Fruit fly (Drosophila melanogaster) whole organism, wandering third instar larva: Measurements from ENCODE around the gene CG14312.

Source experiments
- CG9705 ChIP-seq: fragments of 200-800 bp; sonication (Bioruptor generic); optimal IDR thresholded peaks from 2 replicates; lab custom pipeline; 2018; ENCODE audit warnings: missing biosample characterization, mild to moderate bottlenecking, missing genetic modification characterization
- CrebA ChIP-seq: fragments of 200-800 bp; sonication (Bioruptor generic); optimal IDR thresholded peaks from 2 replicates; lab custom pipeline; 2016; ENCODE audit warnings: missing biosample characterization, mild to moderate bottlenecking, missing genetic modification characterization, borderline replicate concordance
- Dfd ChIP-seq: fragments of >200 bp; optimal IDR thresholded peaks from 2 replicates; lab custom pipeline; 2017; ENCODE audit warnings: missing biosample characterization, missing genetic modification characterization
- Dif ChIP-seq: fragments of 200-275, 200-300 bp; sonication (Bioruptor generic); optimal IDR thresholded peaks from 2 replicates; lab custom pipeline; 2018; ENCODE audit warnings: missing biosample characterization, missing genetic modification characterization; ENCODE audit not compliant: partially characterized antibody
- GATAd ChIP-seq: sonication (Bioruptor generic); optimal IDR thresholded peaks from 2 replicates; lab custom pipeline; 2016; ENCODE audit warnings: missing biosample characterization, missing genetic modification characterization
- HLH106 ChIP-seq: fragments of 200-800 bp; optimal IDR thresholded peaks from 3 replicates; lab custom pipeline; 2019; ENCODE audit warnings: missing biosample characterization, mild to moderate bottlenecking, missing genetic modification characterization, moderate library complexity
- Hnf4 ChIP-seq: fragments of 200-800 bp; sonication (Bioruptor generic); optimal IDR thresholded peaks from 2 replicates; lab custom pipeline; 2016; ENCODE audit warnings: missing biosample characterization, mild to moderate bottlenecking, missing genetic modification characterization
- Hr78 ChIP-seq: fragments of >200 bp; optimal IDR thresholded peaks from 2 replicates; lab custom pipeline; 2017; ENCODE audit warnings: missing biosample characterization, missing genetic modification characterization
- Hr83 ChIP-seq: fragments of 200-300 bp; sonication (Bioruptor generic); optimal IDR thresholded peaks from 2 replicates; lab custom pipeline; 2016; ENCODE audit warnings: missing biosample characterization, mild to moderate bottlenecking, missing genetic modification characterization, moderate library complexity; ENCODE audit not compliant: poor library complexity, severe bottlenecking
- Jra ChIP-seq: sonication (Bioruptor generic); optimal IDR thresholded peaks from 2 replicates; lab custom pipeline; 2016; ENCODE audit warnings: missing biosample characterization, missing genetic modification characterization
- Myc ChIP-seq: fragments of >200 bp; optimal IDR thresholded peaks from 2 replicates; lab custom pipeline; 2017
- N ChIP-seq: fragments of >200 bp; optimal IDR thresholded peaks from 2 replicates; lab custom pipeline; 2018; ENCODE audit warnings: missing biosample characterization, missing external identifiers, missing genetic modification characterization
- OdsH ChIP-seq: fragments of 200-800 bp; sonication (Bioruptor generic); optimal IDR thresholded peaks from 2 replicates; lab custom pipeline; 2016; ENCODE audit warnings: missing biosample characterization, mild to moderate bottlenecking, missing genetic modification characterization
- Rel ChIP-seq, 2 experiments: fragments of 200-800 bp; sonication (Bioruptor generic) in 1 of 2; optimal IDR thresholded peaks; 2 replicates in 1 of 2; 3 replicates in 1 of 2; lab custom pipeline; 2016 to 2019; ENCODE audit warnings: mild to moderate bottlenecking in 2 of 2, missing biosample characterization in 2 of 2, missing genetic modification characterization in 2 of 2, moderate library complexity in 1 of 2
- Sp1 ChIP-seq: fragments of 200-800 bp; sonication (Bioruptor generic); optimal IDR thresholded peaks from 3 replicates; lab custom pipeline; 2019; ENCODE audit warnings: missing biosample characterization, mild to moderate bottlenecking, missing genetic modification characterization, moderate library complexity
- Vsx2 ChIP-seq: fragments of 200-300, 225-300 bp; sonication (Bioruptor generic); optimal IDR thresholded peaks from 2 replicates; lab custom pipeline; 2018; ENCODE audit warnings: missing biosample characterization, missing genetic modification characterization; ENCODE audit not compliant: partially characterized antibody
- br ChIP-seq: fragments of 200-800 bp; sonication (Bioruptor generic); optimal IDR thresholded peaks from 2 replicates; lab custom pipeline; 2016; ENCODE audit warnings: missing biosample characterization, missing genetic modification characterization
- dl ChIP-seq, 2 experiments: fragments of 175-275, 200-275 bp in 1 of 2; fragments of 200-275 bp in 1 of 2; sonication (Bioruptor generic); optimal IDR thresholded peaks; lab custom pipeline; 2018; ENCODE audit warnings: mild to moderate bottlenecking in 2 of 2, missing biosample characterization in 2 of 2, missing genetic modification characterization in 2 of 2, moderate library complexity in 2 of 2; ENCODE audit not compliant: partially characterized antibody in 2 of 2, insufficient read depth in 1 of 2
- dmrt93B ChIP-seq: fragments of 200-800 bp; sonication (Bioruptor generic); optimal IDR thresholded peaks from 2 replicates; lab custom pipeline; 2018; ENCODE audit warnings: missing biosample characterization, mild to moderate bottlenecking, missing genetic modification characterization
- dsf ChIP-seq: sonication (Bioruptor generic); optimal IDR thresholded peaks from 2 replicates; lab custom pipeline; 2016; ENCODE audit warnings: missing biosample characterization, missing genetic modification characterization, borderline replicate concordance
- ey ChIP-seq: fragments of 200-800 bp; sonication (Bioruptor generic); optimal IDR thresholded peaks from 2 replicates; lab custom pipeline; 2016; ENCODE audit warnings: missing biosample characterization, missing genetic modification characterization
- foxo ChIP-seq, 2 experiments: fragments of 200-800 bp; sonication (Bioruptor generic); optimal IDR thresholded peaks; 2 replicates in 1 of 2; 3 replicates in 1 of 2; lab custom pipeline; 2016 to 2017; ENCODE audit warnings: missing biosample characterization in 2 of 2, missing genetic modification characterization in 2 of 2
- fru ChIP-seq: fragments of 200-800 bp; sonication (Bioruptor generic); optimal IDR thresholded peaks from 3 replicates; lab custom pipeline; 2016; ENCODE audit warnings: missing biosample characterization, mild to moderate bottlenecking, missing genetic modification characterization
- lola ChIP-seq: fragments of >200 bp; optimal IDR thresholded peaks from 2 replicates; lab custom pipeline; 2017; ENCODE audit warnings: missing biosample characterization, missing genetic modification characterization
- pan ChIP-seq: fragments of >200 bp; optimal IDR thresholded peaks from 2 replicates; lab custom pipeline; 2017
- psq ChIP-seq: fragments of 200-800 bp; sonication (Bioruptor generic); optimal IDR thresholded peaks from 3 replicates; lab custom pipeline; 2017; ENCODE audit warnings: missing biosample characterization, mild to moderate bottlenecking, missing genetic modification characterization, moderate library complexity
- rgr ChIP-seq: fragments of 200-800 bp; sonication (Bioruptor generic); optimal IDR thresholded peaks from 3 replicates; lab custom pipeline; 2016; ENCODE audit warnings: missing biosample characterization, mild to moderate bottlenecking, missing genetic modification characterization
- sage ChIP-seq: fragments of 200-800 bp; sonication (Bioruptor generic); optimal IDR thresholded peaks from 2 replicates; lab custom pipeline; 2016; ENCODE audit warnings: missing biosample characterization, mild to moderate bottlenecking, missing genetic modification characterization
- sv ChIP-seq: fragments of 200-800 bp; sonication (Bioruptor generic); optimal IDR thresholded peaks from 3 replicates; lab custom pipeline; 2016; ENCODE audit warnings: missing biosample characterization, missing genetic modification characterization
- tai ChIP-seq: sonication (Bioruptor generic); optimal IDR thresholded peaks from 2 replicates; lab custom pipeline; 2016; ENCODE audit warnings: missing biosample characterization, missing genetic modification characterization
- usp ChIP-seq: fragments of >200 bp; optimal IDR thresholded peaks from 2 replicates; lab custom pipeline; 2017; ENCODE audit warnings: missing biosample characterization, missing genetic modification characterization

Gene CG14312

DNA sequence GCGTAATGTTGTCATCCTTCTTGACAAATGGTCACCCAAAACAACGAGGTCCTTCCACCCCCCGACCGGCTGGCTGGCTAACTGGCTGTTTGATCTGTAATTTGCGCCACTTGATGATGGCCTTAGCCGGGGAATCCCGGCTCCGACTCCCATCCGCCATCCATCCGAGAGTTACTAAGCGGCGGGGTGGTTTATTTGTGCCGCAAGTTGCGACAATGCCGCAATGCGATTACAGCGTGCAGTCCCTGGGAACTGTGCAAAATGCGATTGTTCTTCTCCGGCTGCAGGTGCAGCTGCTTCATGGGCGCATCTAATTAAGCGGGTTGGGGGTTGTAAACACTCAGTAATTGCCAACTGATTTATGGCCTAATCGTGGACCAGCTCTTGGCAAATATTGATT is 23.3 kb downstream of the CG14312 start:
- TF ChIP-seq dl (GFP tag; optimal IDR thresholded peaks at IDR 0.05; lab: Kevin White, UChicago; ENCODE audit: insufficient read depth in 1 of 2, partially characterized antibody in 2 of 2): no peak
- TF ChIP-seq, all 38 proteins: peak for 0

- TF ChIP-seq Hr83 (GFP tag; lab: Kevin White, UChicago): peak; percentile 38
- TF ChIP-seq Myc (lab: Kevin White, UChicago): peak; percentile 9
- no peak for TF ChIP-seq Dfd (GFP tag; lab: Kevin White, UChicago)
- TF ChIP-seq psq: no peak
- TF ChIP-seq Hr78 (GFP tag; lab: Kevin White, UChicago): no peak
- TF ChIP-seq Rel (GFP tag; optimal IDR thresholded peaks at IDR 0.05; lab: Kevin White, UChicago): no peak
- no peak for TF ChIP-seq Rel (tag; optimal IDR thresholded peaks at IDR 0.05; lab: Kevin White, UChicago)
- TF ChIP-seq rgr (GFP tag; lab: Kevin White, UChicago): no peak
Measured at dm6 chr3R:18255281-18255680, 28.0 kb downstream of the CG14312 start, which contains the start of the genes Ada2a, Polr2D, Tgs1 and moi. TSS of gene Ada2a (minus strand) at chr3R:18255487. TSS of gene Polr2D (minus strand) at chr3R:18255487. TSS of gene Tgs1 (plus strand) at chr3R:18255530. TSS of gene moi (plus strand) at chr3R:18255530.

- no peak for TF ChIP-seq Vsx2 (GFP tag; lab: Kevin White, UChicago)
- no peak for TF ChIP-seq Hnf4
- no peak for TF ChIP-seq lola
- no peak for TF ChIP-seq OdsH
- no peak for TF ChIP-seq dmrt93B (GFP tag; lab: Kevin White, UChicago)
- no peak for TF ChIP-seq sv (GFP tag; lab: Kevin White, UChicago)
- TF ChIP-seq Jra (GFP tag; lab: Kevin White, UChicago): no peak
- TF ChIP-seq Sp1 (GFP tag; lab: Kevin White, UChicago): no peak
- TF ChIP-seq GATAd (GFP tag; lab: Kevin White, UChicago): no peak
- TF ChIP-seq Myc (lab: Kevin White, UChicago): no peak
- TF ChIP-seq dsf: no peak
- TF ChIP-seq br (GFP tag; lab: Kevin White, UChicago): no peak
- no peak for TF ChIP-seq ey (GFP tag; lab: Kevin White, UChicago)
- TF ChIP-seq N: no peak
- TF ChIP-seq CG9705: no peak
- no peak for TF ChIP-seq usp (GFP tag; lab: Kevin White, UChicago)
- no peak for TF ChIP-seq Hr78 (GFP tag; lab: Kevin White, UChicago)
- TF ChIP-seq foxo (GFP tag; optimal IDR thresholded peaks at IDR 0.05; lab: Kevin White, UChicago): no peak
- TF ChIP-seq sage: no peak
Measured at dm6 chr3R:18252578-18252977, 30.8 kb downstream of the CG14312 start, which contains the start of gene CG12320. TSS of gene CG12320 (minus strand) at chr3R:18252734.

- no peak for TF ChIP-seq Vsx2 (GFP tag; lab: Kevin White, UChicago)
- TF ChIP-seq HLH106: no peak
- no peak for TF ChIP-seq Myc (lab: Kevin White, UChicago)
- TF ChIP-seq Hnf4: no peak
- TF ChIP-seq Dfd (GFP tag; lab: Kevin White, UChicago): no peak
- no peak for TF ChIP-seq sage
- TF ChIP-seq Dif: no peak
- no peak for TF ChIP-seq lola
- no peak for TF ChIP-seq tai (GFP tag; lab: Kevin White, UChicago)
- TF ChIP-seq pan (lab: Kevin White, UChicago): no peak
- no peak for TF ChIP-seq Rel (GFP tag; optimal IDR thresholded peaks at IDR 0.05; lab: Kevin White, UChicago)
- TF ChIP-seq Rel (tag; optimal IDR thresholded peaks at IDR 0.05; lab: Kevin White, UChicago): no peak
- no peak for TF ChIP-seq dsf
- TF ChIP-seq rgr (GFP tag; lab: Kevin White, UChicago): no peak
- no peak for TF ChIP-seq foxo (GFP tag; optimal IDR thresholded peaks at IDR 0.05; lab: Kevin White, UChicago)
- TF ChIP-seq, all 38 proteins: peak for 0
Measured at dm6 chr3R:18251876-18252275, 31.5 kb downstream of the CG14312 start.

DNA sequence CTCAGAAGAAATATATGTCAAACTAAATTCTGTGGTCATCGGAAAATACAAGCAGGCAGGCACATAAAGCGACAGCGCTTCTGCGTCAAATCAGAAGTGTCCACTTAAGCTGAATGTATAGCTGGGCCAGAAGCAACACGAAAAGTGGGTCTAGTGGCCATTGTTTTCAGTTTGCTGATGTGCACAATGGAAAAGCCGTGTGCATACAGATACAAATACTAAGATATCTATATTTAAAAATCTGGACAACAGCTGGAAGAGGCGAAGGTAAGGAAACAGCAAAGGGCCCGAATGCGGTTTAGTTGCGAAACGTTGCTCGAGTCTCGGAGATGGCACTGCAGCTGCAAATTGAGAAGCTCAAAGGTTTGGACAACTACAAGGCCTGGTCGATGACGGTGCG is 32.5 kb downstream of the CG14312 start, which contains the start of gene CG18598:
CG18598 (plus strand) TSS at position 301 of the 400 bp plus-strand sequence.
- TF ChIP-seq Rel (GFP tag; optimal IDR thresholded peaks at IDR 0.05; lab: Kevin White, UChicago): no peak
- no peak for TF ChIP-seq Rel (tag; optimal IDR thresholded peaks at IDR 0.05; lab: Kevin White, UChicago)
- no peak for TF ChIP-seq rgr (GFP tag; lab: Kevin White, UChicago)
- no peak for TF ChIP-seq dmrt93B (GFP tag; lab: Kevin White, UChicago)
- TF ChIP-seq Sp1 (GFP tag; lab: Kevin White, UChicago): no peak
- no peak for TF ChIP-seq lola
- TF ChIP-seq dl (GFP tag; optimal IDR thresholded peaks at IDR 0.05; lab: Kevin White, UChicago; ENCODE audit: insufficient read depth in 1 of 2, partially characterized antibody in 2 of 2): no peak
- no peak for TF ChIP-seq Vsx2 (GFP tag; lab: Kevin White, UChicago)
- TF ChIP-seq N: no peak
- TF ChIP-seq fru (GFP tag; lab: Kevin White, UChicago): no peak
- no peak for TF ChIP-seq HLH106
- no peak for TF ChIP-seq foxo (GFP tag; optimal IDR thresholded peaks at IDR 0.05; lab: Kevin White, UChicago)
- TF ChIP-seq Dif: no peak
- TF ChIP-seq CrebA (GFP tag; lab: Kevin White, UChicago): no peak
- no peak for TF ChIP-seq Hnf4
- TF ChIP-seq, all 38 proteins: peak for 0
